Fruit fly (Drosophila melanogaster): ENCODE results near the gene CG12499.

dm6 chr3R:22464611-22465113 lies 18.3 kb upstream of the CG12499 start, which contains the start of gene CG7054:
- TF ChIP-seq tx (GFP tag; optimal IDR thresholded peaks at IDR 0.05): no peak
- no peak for TF ChIP-seq CG9727 (GFP tag; optimal IDR thresholded peaks at IDR 0.05)
- TF ChIP-seq Lpt (GFP tag; optimal IDR thresholded peaks at IDR 0.05): no peak
- TF ChIP-seq Bteb2 (GFP tag; optimal IDR thresholded peaks at IDR 0.05): no peak
- TF ChIP-seq CG3163 (GFP tag; optimal IDR thresholded peaks at IDR 0.05): no peak
- peak; percentile 47 for TF ChIP-seq BtbVII (GFP tag; optimal IDR thresholded peaks at IDR 0.05)
- TF ChIP-seq CG14441 (GFP tag; IDR thresholded peaks at IDR 0.05): no peak
- no peak for TF ChIP-seq Awh (GFP tag; IDR thresholded peaks at IDR 0.05)
- TF ChIP-seq CG12744 (GFP tag; optimal IDR thresholded peaks at IDR 0.05): no peak
- no peak for TF ChIP-seq tio (GFP tag; optimal IDR thresholded peaks at IDR 0.05)
